Worm (Caenorhabditis elegans) whole organism, L2 larva: ENCODE results near the gene C02B8.12.

Experiments
- ceh-16 ChIP-seq: fragments of 150-350 bp; optimal IDR thresholded peaks from 2 replicates; lab custom pipeline; 2014; ENCODE audit warnings: missing biosample characterization, missing genetic modification characterization
- lin-13 ChIP-seq: fragments of 150-350 bp; optimal IDR thresholded peaks from 2 replicates; lab custom pipeline; 2014; ENCODE audit warnings: missing biosample characterization, missing genetic modification reagents, missing genetic modification characterization
- nhr-12 ChIP-seq: fragments of 150-350 bp; optimal IDR thresholded peaks from 2 replicates; lab custom pipeline; 2014; ENCODE audit warnings: missing biosample characterization, missing genetic modification characterization
- nhr-237 ChIP-seq: fragments of 150-350 bp; optimal IDR thresholded peaks from 2 replicates; lab custom pipeline; 2014; ENCODE audit warnings: missing biosample characterization, missing genetic modification characterization
- skn-1 ChIP-seq: sonication (generic microtip); optimal IDR thresholded peaks from 2 replicates; lab custom pipeline; 2017; ENCODE audit warnings: missing biosample characterization, missing genetic modification characterization
- unc-39 ChIP-seq: fragments of 150-350 bp; optimal IDR thresholded peaks from 2 replicates; lab custom pipeline; 2014; ENCODE audit warnings: missing biosample characterization, missing genetic modification characterization
- unc-55 ChIP-seq: fragments of 150-350 bp; sonication (generic microtip); optimal IDR thresholded peaks from 3 replicates; lab custom pipeline; 2014; ENCODE audit warnings: missing biosample characterization, missing genetic modification reagents, missing genetic modification characterization
- unc-62 ChIP-seq: fragments of 150-350 bp; optimal IDR thresholded peaks from 2 replicates; lab custom pipeline; 2014; ENCODE audit warnings: missing biosample characterization, missing genetic modification reagents, missing genetic modification characterization
- zag-1 ChIP-seq: fragments of 150-350 bp; optimal IDR thresholded peaks from 2 replicates; lab custom pipeline; 2014; ENCODE audit warnings: missing biosample characterization, missing genetic modification characterization

- TF ChIP-seq unc-55 (GFP tag; lab: Kevin White, UChicago) (peak; percentile 70), nhr-237 (tag; lab: Kevin White, UChicago) (no peak), ceh-16 (tag; lab: Kevin White, UChicago) (no peak), skn-1 (tag; lab: Kevin White, UChicago) (no peak), unc-62 (GFP tag; lab: Kevin White, UChicago) (no peak), unc-39 (tag; lab: Kevin White, UChicago) (no peak), lin-13 (GFP tag; lab: Kevin White, UChicago) (peak; percentile 44), nhr-12 (tag; lab: Kevin White, UChicago) (no peak), zag-1 (tag; lab: Kevin White, UChicago) (no peak)
Measured at ce11 chrX:8136276-8136891, 13.2 kb upstream of the C02B8.12 start, which contains the start of gene C02B8.6.
